Worm (Caenorhabditis elegans): ENCODE data around the gene eef-1B.1.

eef-1B.1 gene

DNA sequence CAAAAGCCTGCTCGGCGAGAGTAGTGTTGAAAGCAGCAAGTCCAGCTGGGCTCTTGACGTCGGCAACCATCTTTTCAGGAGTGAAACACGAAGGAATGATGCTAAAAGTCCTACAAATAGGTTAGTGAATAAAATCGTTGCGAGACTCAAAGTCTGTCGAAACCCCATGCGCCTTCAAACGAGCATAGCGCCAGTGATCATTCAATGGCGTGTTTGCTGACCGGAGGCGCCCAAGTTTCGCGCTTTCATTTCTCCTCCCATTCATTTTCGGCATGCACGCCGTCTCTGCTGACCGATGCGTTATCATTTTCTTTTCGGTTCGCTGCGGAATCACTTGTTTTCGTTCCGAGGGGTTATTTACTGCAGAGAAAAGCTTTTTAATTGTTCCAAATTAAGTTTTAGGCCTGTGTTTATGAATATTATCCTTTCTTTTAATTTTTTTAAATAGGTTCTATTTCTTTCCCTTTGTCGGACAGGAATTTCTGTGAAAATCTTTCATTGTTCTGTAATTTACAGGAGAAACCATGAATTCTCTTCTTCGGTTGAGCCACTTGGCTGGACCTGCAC, at the start of gene eef-1B.1, which contains the start of gene aco-2:
TSS of gene eef-1B.1 (minus strand) at position 186 of the 567 bp plus-strand sequence.
TSS of gene aco-2 (plus strand) at position 517 of the 567 bp plus-strand sequence.
- peak; percentile 85 for TF ChIP-seq skn-1 (tag; optimal IDR thresholded peaks at IDR 0.05)
- TF ChIP-seq pqm-1 (tag; optimal IDR thresholded peaks at IDR 0.05), result peak; percentile 82
- TF ChIP-seq hmg-11 (tag; optimal IDR thresholded peaks at IDR 0.05), result peak; percentile 92
- TF ChIP-seq mml-1 (tag; optimal IDR thresholded peaks at IDR 0.05), result no peak
- TF ChIP-seq nhr-11 (tag; optimal IDR thresholded peaks at IDR 0.05), result peak; percentile 36
- TF ChIP-seq nhr-28 (tag; optimal IDR thresholded peaks at IDR 0.05), result no peak
- no peak for TF ChIP-seq ceh-16 (tag; optimal IDR thresholded peaks at IDR 0.05)
- no peak for TF ChIP-seq sea-2 (GFP tag; optimal IDR thresholded peaks at IDR 0.05)
- peak; percentile 78 for TF ChIP-seq elt-2 (tag; optimal IDR thresholded peaks at IDR 0.05)
- TF ChIP-seq ceh-82 (tag; optimal IDR thresholded peaks at IDR 0.05), result peak; percentile 73
- peak; percentile 86 for TF ChIP-seq ama-1 (optimal IDR thresholded peaks at IDR 0.05)
- TF ChIP-seq aly-2 (tag; optimal IDR thresholded peaks at IDR 0.05), result peak; percentile 37
- TF ChIP-seq nhr-67 (tag; optimal IDR thresholded peaks at IDR 0.05), result no peak
- TF ChIP-seq jun-1 (tag; optimal IDR thresholded peaks at IDR 0.05), result peak; percentile 89
- TF ChIP-seq R02D3.7 (tag; optimal IDR thresholded peaks at IDR 0.05), result peak; percentile 85
- peak; percentile 72 for TF ChIP-seq tbx-2 (tag; optimal IDR thresholded peaks at IDR 0.05)
- peak; percentile 97 for TF ChIP-seq nhr-25 (tag; optimal IDR thresholded peaks at IDR 0.05)
- no peak for TF ChIP-seq unc-39 (tag; optimal IDR thresholded peaks at IDR 0.05)
- peak; percentile 85 for TF ChIP-seq egl-5 (tag; optimal IDR thresholded peaks at IDR 0.05)
- peak; percentile 45 for TF ChIP-seq mdl-1 (tag; optimal IDR thresholded peaks at IDR 0.05)
- peak; percentile 28 for TF ChIP-seq elt-1 (tag; optimal IDR thresholded peaks at IDR 0.05)
- peak; percentile 97 for TF ChIP-seq lin-39 (tag; optimal IDR thresholded peaks at IDR 0.05)
- TF ChIP-seq ceh-28 (tag; optimal IDR thresholded peaks at IDR 0.05), result peak; percentile 75
- TF ChIP-seq nhr-23 (tag; optimal IDR thresholded peaks at IDR 0.05), result peak; percentile 98
- TF ChIP-seq nfya-1 (tag; optimal IDR thresholded peaks at IDR 0.05; ENCODE audit: insufficient read depth), result peak; percentile 92
- peak; percentile 96 for TF ChIP-seq pha-4 (tag; optimal IDR thresholded peaks at IDR 0.05)
- peak; percentile 95 for TF ChIP-seq lin-15B (tag; optimal IDR thresholded peaks at IDR 0.05)
- TF ChIP-seq nhr-76 (tag; optimal IDR thresholded peaks at IDR 0.05), result no peak
- peak; percentile 11 for TF ChIP-seq ztf-4 (tag; optimal IDR thresholded peaks at IDR 0.05)
- TF ChIP-seq fkh-10 (GFP tag; optimal IDR thresholded peaks at IDR 0.05), result peak; percentile 54
- TF ChIP-seq snpc-4 (tag; optimal IDR thresholded peaks at IDR 0.05), result peak; percentile 85
- TF ChIP-seq nhr-43 (tag; optimal IDR thresholded peaks at IDR 0.05; ENCODE audit: poor library complexity, severe bottlenecking), result peak; percentile 89
- TF ChIP-seq lsy-12 (tag; optimal IDR thresholded peaks at IDR 0.05), result peak; percentile 91

DNA sequence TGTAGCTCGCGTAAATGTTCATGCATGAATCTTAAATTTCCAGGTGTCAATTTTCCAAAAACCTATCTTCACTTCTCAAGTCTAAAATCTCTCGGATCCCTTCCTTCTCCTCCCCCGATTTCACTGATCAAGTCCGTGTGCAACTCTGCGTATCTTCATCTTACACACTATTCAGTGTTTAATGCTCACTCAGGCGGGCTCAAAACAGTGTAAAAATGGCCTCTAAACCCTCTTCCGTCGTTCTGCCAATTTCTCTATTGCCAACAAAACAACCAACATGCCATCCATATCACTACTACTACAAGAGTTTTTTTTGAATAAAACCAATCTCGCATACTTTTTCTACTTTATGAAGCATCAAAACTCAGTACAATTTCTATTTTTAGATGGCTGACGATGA, 48.9 kb upstream of the eef-1B.1 start, which contains the start of gene F44B9.2:
TSS of gene F44B9.2 (plus strand) at position 387 of the 400 bp plus-strand sequence.
- no peak for TF ChIP-seq lin-39 (tag; optimal IDR thresholded peaks at IDR 0.05)
- no peak for TF ChIP-seq nhr-28 (tag; optimal IDR thresholded peaks at IDR 0.05)
- no peak for TF ChIP-seq nhr-77 (tag; optimal IDR thresholded peaks at IDR 0.05)
- TF ChIP-seq ceh-28 (tag; optimal IDR thresholded peaks at IDR 0.05), result no peak
- TF ChIP-seq elt-3 (tag; optimal IDR thresholded peaks at IDR 0.05), result no peak
- no peak for TF ChIP-seq R02D3.7 (tag; optimal IDR thresholded peaks at IDR 0.05)
- TF ChIP-seq egl-27 (tag; optimal IDR thresholded peaks at IDR 0.05), result no peak
- no peak for TF ChIP-seq fos-1 (tag; optimal IDR thresholded peaks at IDR 0.05)

DNA sequence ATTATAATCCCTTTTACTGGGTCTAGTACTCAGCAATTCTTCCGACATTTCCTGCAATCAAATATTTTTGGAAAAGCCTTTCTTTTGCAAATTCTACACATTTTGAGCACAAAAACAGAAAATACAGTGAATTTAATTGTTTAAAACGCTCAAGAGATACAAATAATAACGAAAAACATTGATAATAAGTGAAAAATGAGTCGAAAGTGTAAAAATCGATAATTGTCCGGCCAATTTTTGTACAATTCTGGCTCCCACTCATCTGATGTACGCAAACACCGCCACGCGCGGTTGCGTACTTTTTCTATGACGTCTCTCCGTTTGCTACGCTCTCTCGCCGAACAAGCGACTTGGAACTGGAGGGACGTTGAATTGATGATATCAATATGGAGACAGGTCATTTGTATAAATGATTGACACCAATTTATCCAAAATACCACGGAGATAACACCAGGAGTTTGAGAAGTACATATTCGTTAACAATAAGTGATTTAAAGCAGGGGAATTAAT, 47.7 kb upstream of the eef-1B.1 start, which contains the start of gene lin-36:
TSS of gene lin-36 (minus strand) at position 51 of the 510 bp plus-strand sequence.
- TF ChIP-seq ceh-82 (tag; optimal IDR thresholded peaks at IDR 0.05) (no peak), ztf-4 (tag; optimal IDR thresholded peaks at IDR 0.05) (no peak), unc-39 (tag; optimal IDR thresholded peaks at IDR 0.05) (no peak), fkh-2 (tag; optimal IDR thresholded peaks at IDR 0.05) (no peak), ceh-28 (tag; optimal IDR thresholded peaks at IDR 0.05) (peak; percentile 92), mml-1 (tag; optimal IDR thresholded peaks at IDR 0.05) (no peak), sea-2 (GFP tag; optimal IDR thresholded peaks at IDR 0.05) (peak; percentile 74), nhr-25 (tag; optimal IDR thresholded peaks at IDR 0.05) (peak; percentile 90), nhr-67 (tag; optimal IDR thresholded peaks at IDR 0.05) (no peak), elt-3 (tag; optimal IDR thresholded peaks at IDR 0.05) (no peak), aly-2 (tag; optimal IDR thresholded peaks at IDR 0.05) (no peak), zag-1 (tag; optimal IDR thresholded peaks at IDR 0.05) (no peak), ceh-16 (tag; optimal IDR thresholded peaks at IDR 0.05) (no peak), elt-2 (tag; optimal IDR thresholded peaks at IDR 0.05) (peak; percentile 46), fkh-10 (GFP tag; optimal IDR thresholded peaks at IDR 0.05) (no peak), fos-1 (tag; optimal IDR thresholded peaks at IDR 0.05) (no peak), R02D3.7 (tag; optimal IDR thresholded peaks at IDR 0.05) (peak; percentile 63), ZK546.5 (tag; optimal IDR thresholded peaks at IDR 0.05) (no peak), egl-5 (tag; optimal IDR thresholded peaks at IDR 0.05) (no peak), nfya-1 (tag; optimal IDR thresholded peaks at IDR 0.05; ENCODE audit: insufficient read depth) (peak; percentile 86), tbx-2 (tag; optimal IDR thresholded peaks at IDR 0.05) (peak; percentile 52), pha-4 (tag; optimal IDR thresholded peaks at IDR 0.05) (peak; percentile 84), skn-1 (tag; optimal IDR thresholded peaks at IDR 0.05) (peak; percentile 34), hmg-11 (tag; optimal IDR thresholded peaks at IDR 0.05) (peak; percentile 86), mdl-1 (tag; optimal IDR thresholded peaks at IDR 0.05) (no peak), ceh-9 (tag; optimal IDR thresholded peaks at IDR 0.05) (no peak), daf-12 (tag; optimal IDR thresholded peaks at IDR 0.05) (no peak), nhr-11 (tag; optimal IDR thresholded peaks at IDR 0.05) (no peak), nhr-76 (tag; optimal IDR thresholded peaks at IDR 0.05) (no peak), jun-1 (tag; optimal IDR thresholded peaks at IDR 0.05) (peak; percentile 45), elt-1 (tag; optimal IDR thresholded peaks at IDR 0.05) (no peak), nhr-23 (tag; optimal IDR thresholded peaks at IDR 0.05) (peak; percentile 89), eor-1 (tag; optimal IDR thresholded peaks at IDR 0.05) (no peak), lsy-12 (tag; optimal IDR thresholded peaks at IDR 0.05) (peak; percentile 64), nhr-237 (tag; optimal IDR thresholded peaks at IDR 0.05) (no peak)

Data from whole organism, L3 larva.